Worm (Caenorhabditis elegans) whole organism, L2 larva: ENCODE measurements around the gene K08E3.2.
A peak's percentile ranks its signal among the peaks of the same experiment; 100 is the strongest.

Experiments
- C34F6.9 ChIP-seq: fragments of 150-350 bp; optimal IDR thresholded peaks from 2 replicates; lab custom pipeline; 2014; ENCODE audit warnings: missing biosample characterization, missing genetic modification characterization
- F13H6.1 ChIP-seq: sonication (generic microtip); optimal IDR thresholded peaks from 2 replicates; lab custom pipeline; 2016; ENCODE audit warnings: missing genetic modification characterization, missing compliant biosample characterization
- R02D3.7 ChIP-seq: fragments of 150-350 bp; optimal IDR thresholded peaks from 2 replicates; lab custom pipeline; 2014; ENCODE audit warnings: missing biosample characterization, missing genetic modification characterization
- Y55F3AM.14 ChIP-seq: fragments of 200-800 bp; sonication (Bioruptor generic); optimal IDR thresholded peaks from 2 replicates; lab custom pipeline; 2018; ENCODE audit warnings: mild to moderate bottlenecking, missing genetic modification characterization, missing compliant biosample characterization
- ZK546.5 ChIP-seq: sonication (generic microtip); optimal IDR thresholded peaks from 2 replicates; lab custom pipeline; 2017; ENCODE audit warnings: missing biosample characterization, missing genetic modification characterization
- alr-1 ChIP-seq: fragments of 150-350 bp; optimal IDR thresholded peaks from 2 replicates; lab custom pipeline; 2014; ENCODE audit warnings: missing biosample characterization, missing genetic modification characterization
- aly-2 ChIP-seq: fragments of 150-350 bp; optimal IDR thresholded peaks from 2 replicates; lab custom pipeline; 2014; ENCODE audit warnings: missing biosample characterization, missing genetic modification characterization
- ama-1 ChIP-seq: fragments of 150-350 bp; optimal IDR thresholded peaks from 2 replicates; lab custom pipeline; 2018; ENCODE audit warnings: inconsistent platforms
- blmp-1 ChIP-seq: sonication (generic microtip); optimal IDR thresholded peaks from 2 replicates; lab custom pipeline; 2017; ENCODE audit warnings: missing genetic modification characterization, mild to moderate bottlenecking, missing compliant biosample characterization, antibody characterized with exemption, moderate library complexity; ENCODE audit not compliant: insufficient read depth
- ceh-16 ChIP-seq: fragments of 150-350 bp; optimal IDR thresholded peaks from 2 replicates; lab custom pipeline; 2014; ENCODE audit warnings: missing biosample characterization, missing genetic modification characterization
- crh-2 ChIP-seq: sonication (generic microtip); optimal IDR thresholded peaks from 2 replicates; lab custom pipeline; 2017; ENCODE audit warnings: missing biosample characterization, missing genetic modification characterization
- dmd-4 ChIP-seq: sonication (generic microtip); optimal IDR thresholded peaks from 2 replicates; lab custom pipeline; 2017; ENCODE audit warnings: missing biosample characterization, missing genetic modification characterization
- elt-1 ChIP-seq: fragments of 150-350 bp; optimal IDR thresholded peaks from 2 replicates; lab custom pipeline; 2014; ENCODE audit warnings: missing biosample characterization, missing genetic modification characterization
- elt-3 ChIP-seq: sonication (generic microtip); optimal IDR thresholded peaks from 2 replicates; lab custom pipeline; 2017; ENCODE audit warnings: missing biosample characterization, missing genetic modification characterization
- fos-1 ChIP-seq: fragments of 150-350 bp; optimal IDR thresholded peaks from 2 replicates; lab custom pipeline; 2014; ENCODE audit warnings: missing biosample characterization, missing genetic modification characterization
- lin-11 ChIP-seq: fragments of 150-350 bp; sonication (generic microtip); optimal IDR thresholded peaks from 2 replicates; lab custom pipeline; 2014; ENCODE audit warnings: missing biosample characterization, missing genetic modification characterization, inconsistent platforms, mixed read lengths
- lin-39 ChIP-seq: fragments of 150-350 bp; optimal IDR thresholded peaks from 2 replicates; lab custom pipeline; 2014; ENCODE audit warnings: missing biosample characterization, missing genetic modification reagents, missing genetic modification characterization
- lsy-2 ChIP-seq, 2 experiments: fragments of 150-350 bp in 1 of 2; sonication (generic microtip) in 1 of 2; optimal IDR thresholded peaks; 2 replicates each; lab custom pipeline; 2014 to 2017; ENCODE audit warnings: missing biosample characterization in 2 of 2, missing genetic modification characterization in 2 of 2
- mab-5 ChIP-seq: fragments of 150-350 bp; optimal IDR thresholded peaks from 2 replicates; lab custom pipeline; 2014; ENCODE audit warnings: missing biosample characterization, missing genetic modification characterization
- mbf-1 ChIP-seq: sonication (generic microtip); optimal IDR thresholded peaks from 2 replicates; lab custom pipeline; 2017; ENCODE audit warnings: missing biosample characterization, missing genetic modification characterization
- mdl-1 ChIP-seq, 2 experiments: fragments of 150-350 bp in 1 of 2; sonication (generic microtip) in 1 of 2; optimal IDR thresholded peaks; 2 replicates each; lab custom pipeline; 2017; ENCODE audit warnings: missing biosample characterization in 2 of 2, missing genetic modification characterization in 2 of 2
- nhr-10 ChIP-seq: sonication (generic microtip); optimal IDR thresholded peaks from 2 replicates; lab custom pipeline; 2017; ENCODE audit warnings: missing biosample characterization, missing genetic modification characterization
- nhr-11 ChIP-seq: fragments of 150-350 bp; optimal IDR thresholded peaks from 2 replicates; lab custom pipeline; 2014; ENCODE audit warnings: missing biosample characterization, missing genetic modification characterization
- nhr-12 ChIP-seq: fragments of 150-350 bp; optimal IDR thresholded peaks from 2 replicates; lab custom pipeline; 2014; ENCODE audit warnings: missing biosample characterization, missing genetic modification characterization
- nhr-129 ChIP-seq: fragments of 150-350 bp; optimal IDR thresholded peaks from 2 replicates; lab custom pipeline; 2014; ENCODE audit warnings: missing biosample characterization, missing genetic modification characterization
- nhr-21 ChIP-seq: fragments of 150-350 bp; optimal IDR thresholded peaks from 2 replicates; lab custom pipeline; 2014; ENCODE audit warnings: missing biosample characterization, missing genetic modification characterization
- nhr-23 ChIP-seq: fragments of 150-350 bp; optimal IDR thresholded peaks from 2 replicates; lab custom pipeline; 2014; ENCODE audit warnings: missing biosample characterization, missing genetic modification reagents, missing genetic modification characterization
- nhr-237 ChIP-seq: fragments of 150-350 bp; optimal IDR thresholded peaks from 2 replicates; lab custom pipeline; 2014; ENCODE audit warnings: missing biosample characterization, missing genetic modification characterization
- nhr-25 ChIP-seq: fragments of 150-350 bp; sonication (generic microtip); optimal IDR thresholded peaks from 3 replicates; lab custom pipeline; 2014; ENCODE audit warnings: missing biosample characterization, missing genetic modification characterization
- nhr-6 ChIP-seq: fragments of 150-350 bp; optimal IDR thresholded peaks from 2 replicates; lab custom pipeline; 2014; ENCODE audit warnings: missing biosample characterization, missing genetic modification characterization
- peb-1 ChIP-seq: fragments of 150-350 bp; optimal IDR thresholded peaks from 2 replicates; lab custom pipeline; 2014; ENCODE audit warnings: missing biosample characterization, missing genetic modification characterization
- sem-4 ChIP-seq: fragments of 150-350 bp; optimal IDR thresholded peaks from 2 replicates; lab custom pipeline; 2014; ENCODE audit warnings: missing biosample characterization, missing genetic modification reagents, missing genetic modification characterization
- sma-3 ChIP-seq: sonication (generic microtip); optimal IDR thresholded peaks from 2 replicates; lab custom pipeline; 2016; ENCODE audit warnings: missing genetic modification reagents, missing genetic modification characterization, missing compliant biosample characterization
- sma-9 ChIP-seq, 2 experiments: fragments of 150-350 bp in 1 of 2; sonication (generic microtip) in 1 of 2; optimal IDR thresholded peaks; 2 replicates each; lab custom pipeline; 2014 to 2016; ENCODE audit warnings: missing genetic modification characterization in 2 of 2, mild to moderate bottlenecking in 1 of 2, missing biosample characterization in 1 of 2, missing compliant biosample characterization in 1 of 2, missing genetic modification reagents in 1 of 2, moderate library complexity in 1 of 2
- snpc-4 ChIP-seq: fragments of 150-350 bp; optimal IDR thresholded peaks from 2 replicates; lab custom pipeline; 2014; ENCODE audit warnings: missing biosample characterization, missing genetic modification characterization
- unc-55 ChIP-seq: fragments of 150-350 bp; sonication (generic microtip); optimal IDR thresholded peaks from 3 replicates; lab custom pipeline; 2014; ENCODE audit warnings: missing biosample characterization, missing genetic modification reagents, missing genetic modification characterization
- unc-62 ChIP-seq: fragments of 150-350 bp; optimal IDR thresholded peaks from 2 replicates; lab custom pipeline; 2014; ENCODE audit warnings: missing biosample characterization, missing genetic modification reagents, missing genetic modification characterization
- zag-1 ChIP-seq: fragments of 150-350 bp; optimal IDR thresholded peaks from 2 replicates; lab custom pipeline; 2014; ENCODE audit warnings: missing biosample characterization, missing genetic modification characterization
- ztf-1 ChIP-seq: fragments of 200-800 bp; sonication (Bioruptor generic); conservative IDR thresholded peaks from 2 replicates; pipeline ENCODE4 v1.3.6; 2022; ENCODE audit warnings: missing genetic modification characterization, missing compliant biosample characterization
- ztf-4 ChIP-seq: fragments of 150-350 bp; optimal IDR thresholded peaks from 2 replicates; lab custom pipeline; 2014; ENCODE audit warnings: missing biosample characterization, missing genetic modification characterization

The K08E3.2 gene

ce11 chrIII:13720190-13720741, 28.2 kb downstream of the K08E3.2 start:
- TF ChIP-seq ama-1 (lab: Kevin White, UChicago) (peak; percentile 56), ZK546.5 (tag; lab: Kevin White, UChicago) (no peak), mdl-1 (tag; optimal IDR thresholded peaks at IDR 0.05; lab: Kevin White, UChicago) (no peak), fos-1 (tag; lab: Kevin White, UChicago) (no peak), sma-3 (GFP tag; lab: Kevin White, UChicago) (no peak), blmp-1 (tag; lab: Kevin White, UChicago) (peak; percentile 79), sem-4 (peak; percentile 5), ceh-16 (tag; lab: Kevin White, UChicago) (peak; percentile 6)

ce11 chrIII:13719247-13719758, 29.2 kb downstream of the K08E3.2 start:
- TF ChIP-seq crh-2 (tag; lab: Kevin White, UChicago) = peak; percentile 19
- no peak for TF ChIP-seq snpc-4 (tag; lab: Kevin White, UChicago)
- peak; percentile 55 for TF ChIP-seq F13H6.1
- TF ChIP-seq nhr-21 (tag; lab: Kevin White, UChicago) = peak; percentile 63
- TF ChIP-seq unc-62 (GFP tag; lab: Kevin White, UChicago) = no peak
- TF ChIP-seq sma-3 (GFP tag; lab: Kevin White, UChicago) = peak; percentile 10
- TF ChIP-seq peb-1 (tag; lab: Kevin White, UChicago) = no peak
- no peak for TF ChIP-seq nhr-10 (tag; lab: Kevin White, UChicago)
- peak; percentile 57 for TF ChIP-seq sma-9 (GFP tag; optimal IDR thresholded peaks at IDR 0.05; lab: Kevin White, UChicago)
- no peak for TF ChIP-seq sma-9 (tag; optimal IDR thresholded peaks at IDR 0.05; lab: Kevin White, UChicago)
- TF ChIP-seq blmp-1 (tag; lab: Kevin White, UChicago) = peak; percentile 2
- TF ChIP-seq unc-55 (GFP tag; lab: Kevin White, UChicago) = no peak
- peak; percentile 80 for TF ChIP-seq nhr-25
- no peak for TF ChIP-seq elt-3 (tag; lab: Kevin White, UChicago)
- TF ChIP-seq mdl-1 (tag; optimal IDR thresholded peaks at IDR 0.05; lab: Kevin White, UChicago) = peak; percentile 53 to 71
- peak in 1 of 2 experiments; percentile 24 for TF ChIP-seq lsy-2 (tag; optimal IDR thresholded peaks at IDR 0.05; lab: Kevin White, UChicago)
- TF ChIP-seq ztf-4 (tag; lab: Kevin White, UChicago) = peak; percentile 24
- peak; percentile 22 for TF ChIP-seq ama-1 (lab: Kevin White, UChicago)

- TF ChIP-seq nhr-129 (tag; lab: Kevin White, UChicago) (peak; percentile 17), Y55F3AM.14 (no peak), unc-55 (GFP tag; lab: Kevin White, UChicago) (no peak), lsy-2 (tag; optimal IDR thresholded peaks at IDR 0.05; lab: Kevin White, UChicago) (peak in 1 of 2 experiments; percentile 30), fos-1 (tag; lab: Kevin White, UChicago) (peak; percentile 13), sma-9 (GFP tag; optimal IDR thresholded peaks at IDR 0.05; lab: Kevin White, UChicago) (peak; percentile 47), sma-9 (tag; optimal IDR thresholded peaks at IDR 0.05; lab: Kevin White, UChicago) (no peak), F13H6.1 (peak; percentile 51), zag-1 (peak; percentile 19)
Measured at ce11 chrIII:13718403-13718969, 30.0 kb downstream of the K08E3.2 start.

- TF ChIP-seq nhr-11 (tag; lab: Kevin White, UChicago) (no peak), nhr-10 (tag; lab: Kevin White, UChicago) (no peak), peb-1 (tag; lab: Kevin White, UChicago) (no peak), ceh-16 (tag; lab: Kevin White, UChicago) (peak; percentile 13), ama-1 (lab: Kevin White, UChicago) (no peak), F13H6.1 (peak; percentile 76), aly-2 (tag; lab: Kevin White, UChicago) (no peak), unc-62 (GFP tag; lab: Kevin White, UChicago) (no peak), nhr-21 (tag; lab: Kevin White, UChicago) (no peak), R02D3.7 (tag; lab: Kevin White, UChicago) (no peak), C34F6.9 (tag; lab: Kevin White, UChicago) (peak; percentile 69), Y55F3AM.14 (no peak), elt-3 (tag; lab: Kevin White, UChicago) (no peak), mdl-1 (tag; optimal IDR thresholded peaks at IDR 0.05; lab: Kevin White, UChicago) (peak; percentile 59 to 66), sem-4 (peak; percentile 14), mbf-1 (tag; lab: Kevin White, UChicago) (no peak), ztf-4 (tag; lab: Kevin White, UChicago) (peak; percentile 15), zag-1 (no peak), nhr-25 (peak; percentile 32), nhr-237 (tag; lab: Kevin White, UChicago) (no peak), alr-1 (tag; lab: Kevin White, UChicago) (no peak), nhr-23 (tag; lab: Kevin White, UChicago) (no peak), sma-9 (GFP tag; optimal IDR thresholded peaks at IDR 0.05; lab: Kevin White, UChicago) (peak; percentile 85), sma-9 (tag; optimal IDR thresholded peaks at IDR 0.05; lab: Kevin White, UChicago) (no peak), nhr-6 (tag; lab: Kevin White, UChicago) (no peak), dmd-4 (tag; lab: Kevin White, UChicago) (no peak), lin-39 (tag; lab: Kevin White, UChicago) (no peak), sma-3 (GFP tag; lab: Kevin White, UChicago) (no peak), nhr-12 (no peak), ztf-1 (GFP tag; lab: Robert Waterston, UW) (no peak), fos-1 (tag; lab: Kevin White, UChicago) (peak; percentile 75), elt-1 (tag; lab: Kevin White, UChicago) (no peak), lin-11 (tag; lab: Kevin White, UChicago) (peak; percentile 66), mab-5 (no peak), ZK546.5 (tag; lab: Kevin White, UChicago) (no peak), unc-55 (GFP tag; lab: Kevin White, UChicago) (peak; percentile 63)
Measured at ce11 chrIII:13717505-13717904, 31.0 kb downstream of the K08E3.2 start.
